Fruit fly (Drosophila melanogaster) whole organism, adult: ENCODE measurements around the gene ND-SGDH.

Experiments used
- CG11617 ChIP-seq: fragments of 200-800 bp; sonication (Bioruptor generic); optimal IDR thresholded peaks from 2 replicates; lab custom pipeline; 2017; ENCODE audit warnings: mild to moderate bottlenecking, missing biosample characterization, missing genetic modification reagents, missing genetic modification characterization
- CG12768 ChIP-seq: fragments of 200-800 bp; sonication (Bioruptor generic); optimal IDR thresholded peaks from 2 replicates; lab custom pipeline; 2017; ENCODE audit warnings: missing biosample characterization, missing genetic modification characterization, mild to moderate bottlenecking, moderate library complexity, missing genetic modification reagents
- CG14711 ChIP-seq: fragments of 200-800 bp; sonication (Bioruptor generic); optimal IDR thresholded peaks from 2 replicates; lab custom pipeline; 2018; ENCODE audit warnings: missing biosample characterization, mild to moderate bottlenecking, missing genetic modification characterization, moderate library complexity
- CG1620 ChIP-seq: fragments of 200-800 bp; sonication (Bioruptor generic); optimal IDR thresholded peaks from 2 replicates; lab custom pipeline; 2016; ENCODE audit warnings: missing biosample characterization, missing genetic modification characterization
- CG33017 ChIP-seq: fragments of 200-800 bp; sonication (Bioruptor generic); optimal IDR thresholded peaks from 2 replicates; lab custom pipeline; 2018; ENCODE audit warnings: missing biosample characterization, mild to moderate bottlenecking, missing genetic modification characterization, moderate library complexity
- CG5204 ChIP-seq: fragments of 200-800 bp; sonication (Bioruptor generic); optimal IDR thresholded peaks from 2 replicates; lab custom pipeline; 2016; ENCODE audit warnings: missing biosample characterization, missing genetic modification characterization
- CG7045 ChIP-seq: fragments of 200-800 bp; sonication (Bioruptor generic); optimal IDR thresholded peaks from 2 replicates; lab custom pipeline; 2017; ENCODE audit warnings: missing biosample characterization, mild to moderate bottlenecking, missing genetic modification characterization
- CG7101 ChIP-seq: fragments of 200-800 bp; sonication (Bioruptor generic); optimal IDR thresholded peaks from 2 replicates; lab custom pipeline; 2018; ENCODE audit warnings: missing biosample characterization, mild to moderate bottlenecking, missing genetic modification characterization, moderate library complexity
- Clk ChIP-seq: fragments of 200-800 bp; sonication (Bioruptor generic); optimal IDR thresholded peaks from 2 replicates; lab custom pipeline; 2017; ENCODE audit warnings: missing biosample characterization, missing genetic modification characterization
- Crg-1 ChIP-seq: fragments of 200-800 bp; sonication (Bioruptor generic); optimal IDR thresholded peaks from 2 replicates; lab custom pipeline; 2016; ENCODE audit warnings: missing biosample characterization, missing genetic modification characterization
- Hr96 ChIP-seq: fragments of 200-800 bp; sonication (Bioruptor generic); optimal IDR thresholded peaks from 2 replicates; lab custom pipeline; 2016; ENCODE audit warnings: missing biosample characterization, missing genetic modification characterization
- Mnt ChIP-seq: fragments of 200-800 bp; sonication (Bioruptor generic); optimal IDR thresholded peaks from 2 replicates; lab custom pipeline; 2016; ENCODE audit warnings: missing biosample characterization, mild to moderate bottlenecking, missing genetic modification characterization
- bab1 ChIP-seq: fragments of 200-800 bp; sonication (Bioruptor generic); optimal IDR thresholded peaks from 3 replicates; lab custom pipeline; 2019; ENCODE audit warnings: missing biosample characterization, mild to moderate bottlenecking, missing genetic modification characterization, moderate library complexity
- cic ChIP-seq: fragments of 200-800 bp; sonication (Bioruptor generic); optimal IDR thresholded peaks from 2 replicates; lab custom pipeline; 2017; ENCODE audit warnings: missing biosample characterization, mild to moderate bottlenecking, missing genetic modification characterization, moderate library complexity
- cnc ChIP-seq, 2 experiments: fragments of >200 bp; optimal IDR thresholded peaks; 2 replicates each; lab custom pipeline; 2017
- kay ChIP-seq: fragments of 200-800 bp; sonication (Bioruptor generic); peaks from one replicate; lab custom pipeline; 2016; ENCODE audit warnings: missing biosample characterization, missing genetic modification characterization, borderline replicate concordance
- ovo ChIP-seq: fragments of 200-800 bp; sonication (Bioruptor generic); optimal IDR thresholded peaks from 2 replicates; lab custom pipeline; 2016; ENCODE audit warnings: missing biosample characterization, missing genetic modification characterization
- pad ChIP-seq: fragments of 200-800 bp; sonication (Bioruptor generic); optimal IDR thresholded peaks from 3 replicates; lab custom pipeline; 2017; ENCODE audit warnings: missing biosample characterization, missing genetic modification characterization, mild to moderate bottlenecking, moderate library complexity, missing genetic modification reagents
- tj ChIP-seq: fragments of 200-800 bp; sonication (Bioruptor generic); optimal IDR thresholded peaks from 3 replicates; lab custom pipeline; 2017; ENCODE audit warnings: missing biosample characterization, mild to moderate bottlenecking, missing genetic modification characterization, moderate library complexity
- toe ChIP-seq: fragments of 200-800 bp; sonication (Bioruptor generic); optimal IDR thresholded peaks from 2 replicates; lab custom pipeline; 2016; ENCODE audit warnings: missing biosample characterization, missing genetic modification characterization

Gene ND-SGDH

DNA sequence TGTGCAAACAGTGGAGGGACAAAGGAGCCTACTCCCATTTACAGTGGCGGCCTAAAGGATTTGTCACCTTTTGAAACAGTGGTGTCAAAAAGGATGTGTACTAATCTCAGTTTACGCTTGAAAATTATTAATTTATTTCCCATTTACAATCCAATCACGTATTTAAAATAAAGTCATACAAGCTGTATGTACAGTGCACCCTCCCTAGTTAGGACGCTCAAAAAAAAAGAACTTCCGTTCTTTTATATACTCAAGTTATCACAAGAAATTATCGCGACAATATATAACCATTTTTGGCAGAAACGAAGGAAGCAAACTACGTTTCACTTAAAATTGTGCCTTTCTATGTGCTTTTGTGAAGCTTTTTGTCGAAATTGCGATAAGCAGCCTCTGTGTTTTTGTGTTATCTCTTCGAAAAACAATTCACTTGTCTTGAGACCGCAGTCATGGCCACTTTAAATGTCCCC, 881 bp upstream of the ND-SGDH start:
- TF ChIP-seq Crg-1 (GFP tag; lab: Kevin White, UChicago) = peak; percentile 12
- TF ChIP-seq CG5204 (GFP tag; lab: Kevin White, UChicago) = no peak
- no peak for TF ChIP-seq tj (GFP tag; lab: Kevin White, UChicago)
- TF ChIP-seq Hr96 (GFP tag; lab: Kevin White, UChicago) = no peak
- TF ChIP-seq toe = no peak
- peak; percentile 29 for TF ChIP-seq CG7101 (tag; lab: Kevin White, UChicago)
- peak; percentile 26 for TF ChIP-seq CG1620 (GFP tag; lab: Kevin White, UChicago)
- no peak for TF ChIP-seq Mnt (GFP tag; lab: Kevin White, UChicago)
- no peak for TF ChIP-seq bab1
- TF ChIP-seq CG33017 (tag; lab: Kevin White, UChicago) = peak; percentile 33
- TF ChIP-seq CG11617 (GFP tag; lab: Kevin White, UChicago) = peak; percentile 19
- no peak for TF ChIP-seq ovo (GFP tag; lab: Kevin White, UChicago)
- TF ChIP-seq cnc (optimal IDR thresholded peaks at IDR 0.05; lab: Kevin White, UChicago) = no peak
- TF ChIP-seq CG14711 (tag; lab: Kevin White, UChicago) = peak; percentile 35
- TF ChIP-seq CG12768 = no peak
- no peak for TF ChIP-seq Clk (GFP tag; lab: Kevin White, UChicago)
- peak; percentile 49 for TF ChIP-seq CG7045 (GFP tag; lab: Kevin White, UChicago)
- no peak for TF ChIP-seq kay
- TF ChIP-seq cic (GFP tag; lab: Kevin White, UChicago) = no peak
- peak; percentile 7 for TF ChIP-seq pad (GFP tag; lab: Kevin White, UChicago)

DNA sequence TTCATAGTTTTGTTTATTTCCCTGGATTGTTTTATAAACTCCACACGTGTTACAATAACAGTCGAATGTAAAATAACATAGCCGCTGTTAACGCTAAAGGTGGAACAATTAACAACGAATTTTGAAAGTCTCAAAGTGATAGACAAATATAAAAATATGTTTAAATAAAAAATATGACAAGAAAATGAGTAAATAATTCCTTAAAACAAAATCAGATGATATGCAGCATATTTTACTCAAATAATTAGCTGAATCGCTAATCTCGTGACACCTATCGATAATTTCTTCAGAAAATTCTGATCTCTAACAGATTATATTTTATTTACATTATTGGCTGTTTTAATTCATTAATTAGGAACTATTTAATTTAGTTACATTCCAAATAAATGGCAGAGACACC, 1.8 kb downstream of the ND-SGDH start, which contains the start of the genes CG5645 and Atg12:
CG5645 (minus strand) TSS at position 77 of the 400 bp plus-strand sequence.
Atg12 (plus strand) TSS at position 338 of the 400 bp plus-strand sequence.
- TF ChIP-seq CG33017 (tag; lab: Kevin White, UChicago) (peak; percentile 55), CG7101 (tag; lab: Kevin White, UChicago) (peak; percentile 83), ovo (GFP tag; lab: Kevin White, UChicago) (no peak), Crg-1 (GFP tag; lab: Kevin White, UChicago) (no peak), toe (peak; percentile 50), CG14711 (tag; lab: Kevin White, UChicago) (peak; percentile 84), CG12768 (peak; percentile 67), cnc (optimal IDR thresholded peaks at IDR 0.05; lab: Kevin White, UChicago) (no peak), pad (GFP tag; lab: Kevin White, UChicago) (peak; percentile 4), CG1620 (GFP tag; lab: Kevin White, UChicago) (peak; percentile 51), CG7045 (GFP tag; lab: Kevin White, UChicago) (peak; percentile 74), CG11617 (GFP tag; lab: Kevin White, UChicago) (peak; percentile 68), cic (GFP tag; lab: Kevin White, UChicago) (no peak), Mnt (GFP tag; lab: Kevin White, UChicago) (peak; percentile 75), Hr96 (GFP tag; lab: Kevin White, UChicago) (peak; percentile 24), bab1 (peak; percentile 93), Clk (GFP tag; lab: Kevin White, UChicago) (peak; percentile 1), tj (GFP tag; lab: Kevin White, UChicago) (peak; percentile 46)

DNA sequence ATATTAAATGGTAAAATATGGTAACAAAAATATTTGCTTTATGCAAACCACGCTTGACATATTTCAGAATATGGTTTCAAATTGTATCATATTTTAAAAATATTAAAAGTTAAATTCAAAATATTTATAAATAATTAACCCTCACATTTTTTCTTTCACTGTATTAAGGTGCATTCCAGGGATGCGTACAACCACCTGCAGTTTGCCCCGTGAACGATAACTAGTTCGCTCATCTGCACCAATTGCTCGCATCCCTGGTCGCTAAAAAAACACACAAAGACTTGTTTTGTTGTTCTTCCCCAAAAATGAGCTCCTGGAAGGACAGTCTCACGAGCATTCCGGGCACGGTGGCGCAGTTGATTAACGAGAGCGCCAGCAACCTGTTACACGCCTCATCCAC, 6.5 kb downstream of the ND-SGDH start, which contains the start of gene DEF8:
DEF8 (plus strand) TSS at position 229 of the 400 bp plus-strand sequence.
- peak; percentile 36 for TF ChIP-seq Crg-1 (GFP tag; lab: Kevin White, UChicago)
- TF ChIP-seq pad (GFP tag; lab: Kevin White, UChicago) = peak; percentile 48
- TF ChIP-seq CG33017 (tag; lab: Kevin White, UChicago) = peak; percentile 63
- TF ChIP-seq cnc (optimal IDR thresholded peaks at IDR 0.05; lab: Kevin White, UChicago) = no peak
- peak; percentile 85 for TF ChIP-seq CG14711 (tag; lab: Kevin White, UChicago)
- no peak for TF ChIP-seq CG5204 (GFP tag; lab: Kevin White, UChicago)
- no peak for TF ChIP-seq cic (GFP tag; lab: Kevin White, UChicago)
- TF ChIP-seq kay = no peak
- TF ChIP-seq bab1 = peak; percentile 80
- peak; percentile 47 for TF ChIP-seq ovo (GFP tag; lab: Kevin White, UChicago)
- TF ChIP-seq CG1620 (GFP tag; lab: Kevin White, UChicago) = peak; percentile 71
- TF ChIP-seq CG12768 = peak; percentile 60
- peak; percentile 60 for TF ChIP-seq Mnt (GFP tag; lab: Kevin White, UChicago)
- TF ChIP-seq CG11617 (GFP tag; lab: Kevin White, UChicago) = peak; percentile 84
- peak; percentile 55 for TF ChIP-seq Hr96 (GFP tag; lab: Kevin White, UChicago)
- TF ChIP-seq CG7045 (GFP tag; lab: Kevin White, UChicago) = peak; percentile 69
- peak; percentile 77 for TF ChIP-seq CG7101 (tag; lab: Kevin White, UChicago)
- TF ChIP-seq toe = peak; percentile 71
- TF ChIP-seq tj (GFP tag; lab: Kevin White, UChicago) = peak; percentile 49
- peak; percentile 46 for TF ChIP-seq Clk (GFP tag; lab: Kevin White, UChicago)

DNA sequence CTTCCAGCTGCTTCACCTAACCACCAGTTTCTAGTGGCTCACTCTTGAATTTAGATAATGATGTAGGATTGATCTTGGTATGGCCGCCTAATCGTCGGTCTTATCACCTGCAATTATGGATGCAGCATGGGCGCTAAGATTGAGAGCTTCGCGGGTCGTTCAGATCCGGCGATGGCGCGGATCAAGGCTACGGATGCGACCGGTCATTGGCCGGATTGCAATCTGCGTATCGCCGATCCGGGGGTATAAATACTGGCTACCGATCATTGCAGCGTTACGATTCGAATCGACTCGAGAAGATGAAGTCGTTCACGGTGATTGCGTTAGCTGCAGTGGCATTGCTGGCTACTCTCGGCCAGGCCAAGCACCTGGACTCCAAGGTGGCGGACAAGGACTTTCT, 9.3 kb downstream of the ND-SGDH start, which contains the start of gene Lsp2:
Lsp2 (plus strand) TSS at position 283 of the 400 bp plus-strand sequence.
- no peak for TF ChIP-seq toe
- TF ChIP-seq CG7045 (GFP tag; lab: Kevin White, UChicago) = no peak
- TF ChIP-seq kay = no peak
- no peak for TF ChIP-seq Hr96 (GFP tag; lab: Kevin White, UChicago)
- no peak for TF ChIP-seq CG1620 (GFP tag; lab: Kevin White, UChicago)
- no peak for TF ChIP-seq pad (GFP tag; lab: Kevin White, UChicago)

DNA sequence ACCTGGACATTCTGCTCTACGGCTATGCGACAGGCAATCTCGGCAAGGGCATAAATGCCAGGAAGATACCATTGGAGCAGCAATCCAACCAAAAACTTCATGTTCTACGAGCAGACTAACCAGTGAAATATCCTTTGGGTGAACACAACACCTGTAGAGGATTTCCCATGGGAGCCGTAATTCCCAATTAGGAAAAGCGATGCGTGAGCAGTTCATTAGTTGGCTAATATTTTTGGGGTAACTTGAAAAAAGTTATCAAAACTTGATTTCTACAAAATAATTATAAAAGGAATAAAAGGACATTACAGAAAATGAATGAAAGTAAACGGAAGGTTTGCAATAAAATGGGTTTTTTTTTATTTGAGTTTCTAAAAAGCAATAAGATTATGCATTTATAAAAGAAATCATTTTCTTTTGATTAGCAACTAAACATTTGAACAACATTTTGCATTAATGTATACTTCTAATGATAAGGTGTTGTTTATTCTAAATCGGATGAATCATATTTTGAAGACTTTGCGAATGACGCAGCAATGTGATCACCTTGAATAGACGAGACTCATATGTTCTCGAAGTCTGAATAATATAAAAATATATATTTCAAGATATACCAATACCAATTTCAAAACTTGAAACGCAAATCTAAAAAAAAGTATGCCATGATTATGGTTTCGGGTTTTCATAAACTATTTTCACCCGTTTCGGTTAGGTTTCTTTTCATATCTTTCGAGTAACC, 10.9 kb downstream of the ND-SGDH start, which contains the start of the genes Ir68b and CG34241:
Ir68b (minus strand) TSS at position 101 of the 736 bp plus-strand sequence.
CG34241 (plus strand) TSS at position 686 of the 736 bp plus-strand sequence.
- TF ChIP-seq CG11617 (GFP tag; lab: Kevin White, UChicago) (no peak), CG12768 (no peak), CG33017 (tag; lab: Kevin White, UChicago) (no peak), Clk (GFP tag; lab: Kevin White, UChicago) (no peak), CG7101 (tag; lab: Kevin White, UChicago) (no peak), bab1 (no peak), pad (GFP tag; lab: Kevin White, UChicago) (no peak), ovo (GFP tag; lab: Kevin White, UChicago) (no peak), CG5204 (GFP tag; lab: Kevin White, UChicago) (no peak), Crg-1 (GFP tag; lab: Kevin White, UChicago) (no peak), CG14711 (tag; lab: Kevin White, UChicago) (no peak)
